Fruit fly (Drosophila melanogaster) whole organism, embryonic: ENCODE data around the gene Osi21.
A peak's percentile ranks its signal among the peaks of the same experiment; 100 is the strongest.

ENCODE experiments used
- Ada2b ChIP-seq: fragments of 200-800 bp; sonication (Bioruptor generic); IDR thresholded peaks from 2 replicates; pipeline ENCODE4 v1.3.6; 2022; ENCODE audit warnings: missing biosample characterization, missing genetic modification characterization
- Atf-2 ChIP-seq: fragments of 200-800 bp; sonication (Bioruptor generic); optimal IDR thresholded peaks from 2 replicates; lab custom pipeline; 2016; ENCODE audit warnings: missing biosample characterization, missing genetic modification characterization
- B-H2 ChIP-seq: fragments of 200-800 bp; sonication (Bioruptor generic); optimal IDR thresholded peaks from 2 replicates; lab custom pipeline; 2018; ENCODE audit warnings: missing biosample characterization, mild to moderate bottlenecking, missing genetic modification characterization
- BEAF-32 ChIP-seq: fragments of 200-800 bp; sonication (Bioruptor generic); optimal IDR thresholded peaks from 3 replicates; lab custom pipeline; 2017; ENCODE audit warnings: missing biosample characterization, missing genetic modification characterization, mild to moderate bottlenecking, moderate library complexity, missing genetic modification reagents
- C15 ChIP-seq: fragments of 200-800 bp; sonication (Bioruptor generic); IDR thresholded peaks from 3 replicates; pipeline ENCODE4 v1.3.6; 2022; ENCODE audit warnings: missing biosample characterization, missing genetic modification characterization
- CG10565 ChIP-seq: fragments of 200-800 bp; sonication (Bioruptor generic); optimal IDR thresholded peaks from 3 replicates; lab custom pipeline; 2016; ENCODE audit warnings: missing biosample characterization, mild to moderate bottlenecking, missing genetic modification characterization
- CG10654 ChIP-seq: fragments of 200-800 bp; sonication (Bioruptor generic); optimal IDR thresholded peaks from 2 replicates; lab custom pipeline; 2016; ENCODE audit warnings: missing biosample characterization, missing genetic modification characterization
- CG11093 ChIP-seq: fragments of 200-800 bp; sonication (Bioruptor generic); IDR thresholded peaks from 3 replicates; pipeline ENCODE4 v1.3.6; 2022; ENCODE audit warnings: missing biosample characterization, missing genetic modification characterization
- CG11456 ChIP-seq: fragments of 200-800 bp; sonication (Bioruptor generic); IDR thresholded peaks from 3 replicates; pipeline ENCODE4 v1.3.6; 2022; ENCODE audit warnings: missing biosample characterization, missing genetic modification characterization
- CG14667 ChIP-seq: fragments of 200-800 bp; sonication (Bioruptor generic); IDR thresholded peaks from 2 replicates; pipeline ENCODE4 v1.3.6; 2022; ENCODE audit warnings: missing biosample characterization, missing genetic modification characterization
- CG14860 ChIP-seq: fragments of 200-800 bp; sonication (Bioruptor generic); IDR thresholded peaks from 3 replicates; pipeline ENCODE4 v1.3.6; 2022; ENCODE audit warnings: missing biosample characterization, missing genetic modification characterization; ENCODE audit not compliant: partially characterized antibody
- CG17361 ChIP-seq: fragments of 200-800 bp; sonication (Bioruptor generic); IDR thresholded peaks from 3 replicates; pipeline ENCODE4 v1.3.6; 2022; ENCODE audit warnings: missing biosample characterization, missing genetic modification characterization
- CG18619 ChIP-seq: fragments of 200-800 bp; sonication (Bioruptor generic); optimal IDR thresholded peaks from 3 replicates; lab custom pipeline; 2017; ENCODE audit warnings: missing biosample characterization, mild to moderate bottlenecking, missing genetic modification characterization
- CG31224 ChIP-seq: fragments of 200-800 bp; sonication (Bioruptor generic); IDR thresholded peaks from 2 replicates; pipeline ENCODE4 v1.3.6; 2022; ENCODE audit warnings: missing biosample characterization, missing genetic modification characterization
- CG42726 ChIP-seq: fragments of 200-800 bp; sonication (Bioruptor generic); IDR thresholded peaks from 2 replicates; pipeline ENCODE4 v1.3.6; 2022; ENCODE audit warnings: missing biosample characterization, missing genetic modification characterization; ENCODE audit not compliant: partially characterized antibody
- CG6765 ChIP-seq: fragments of 200-800 bp; sonication (Bioruptor generic); optimal IDR thresholded peaks from 3 replicates; lab custom pipeline; 2017; ENCODE audit warnings: missing biosample characterization, mild to moderate bottlenecking, missing genetic modification characterization
- CG9727 ChIP-seq: fragments of 200-800 bp; sonication (Bioruptor generic); optimal IDR thresholded peaks from 3 replicates; lab custom pipeline; 2017; ENCODE audit warnings: missing biosample characterization, mild to moderate bottlenecking, missing genetic modification characterization
- CG9817 ChIP-seq: fragments of 200-800 bp; sonication (Bioruptor generic); optimal IDR thresholded peaks from 2 replicates; lab custom pipeline; 2018; ENCODE audit warnings: missing biosample characterization, mild to moderate bottlenecking, missing genetic modification characterization, moderate library complexity
- Dek ChIP-seq: fragments of 200-800 bp; sonication (Bioruptor generic); optimal IDR thresholded peaks from 3 replicates; lab custom pipeline; 2019; ENCODE audit warnings: missing biosample characterization, mild to moderate bottlenecking, missing genetic modification characterization, moderate library complexity
- Dip3 ChIP-seq: fragments of 200-800 bp; sonication (Bioruptor generic); optimal IDR thresholded peaks from 3 replicates; lab custom pipeline; 2016; ENCODE audit warnings: missing biosample characterization, missing genetic modification characterization
- Doc2 ChIP-seq: fragments of 200-800 bp; sonication (Bioruptor generic); IDR thresholded peaks from 2 replicates; pipeline ENCODE4 v1.3.6; 2022; ENCODE audit warnings: missing biosample characterization, missing genetic modification characterization
- Doc3 ChIP-seq: fragments of 200-800 bp; sonication (Bioruptor generic); IDR thresholded peaks from 3 replicates; pipeline ENCODE4 v1.3.6; 2022; ENCODE audit warnings: missing biosample characterization, missing genetic modification characterization; ENCODE audit not compliant: partially characterized antibody
- ERR ChIP-seq: fragments of 200-800 bp; sonication (Bioruptor generic); optimal IDR thresholded peaks from 2 replicates; lab custom pipeline; 2016; ENCODE audit warnings: missing biosample characterization, missing genetic modification characterization
- H15 ChIP-seq: fragments of 200-800 bp; sonication (Bioruptor generic); IDR thresholded peaks from 3 replicates; pipeline ENCODE4 v1.3.6; 2022; ENCODE audit warnings: missing biosample characterization, missing genetic modification characterization
- Lhr ChIP-seq: fragments of 200-800 bp; sonication (Bioruptor generic); optimal IDR thresholded peaks from 3 replicates; lab custom pipeline; 2017; ENCODE audit warnings: mild to moderate bottlenecking, missing biosample characterization, missing genetic modification reagents, missing genetic modification characterization
- Opbp ChIP-seq: fragments of 200-800 bp; sonication (Bioruptor generic); IDR thresholded peaks from 3 replicates; pipeline ENCODE4 v1.3.6; 2022; ENCODE audit warnings: missing biosample characterization, missing genetic modification characterization; ENCODE audit not compliant: partially characterized antibody
- Sin3A ChIP-seq: fragments of >200 bp; optimal IDR thresholded peaks from 2 replicates; lab custom pipeline; 2018
- Spps ChIP-seq: fragments of 200-800 bp; sonication (Bioruptor generic); optimal IDR thresholded peaks from 2 replicates; lab custom pipeline; 2018; ENCODE audit warnings: missing biosample characterization, mild to moderate bottlenecking, missing genetic modification characterization
- Sry-δ ChIP-seq: fragments of 200-800 bp; sonication (Bioruptor generic); optimal IDR thresholded peaks from 2 replicates; lab custom pipeline; 2016; ENCODE audit warnings: missing biosample characterization, missing genetic modification characterization
- YL-1 ChIP-seq: fragments of 200-800 bp; sonication (Bioruptor generic); optimal IDR thresholded peaks from 3 replicates; lab custom pipeline; 2017; ENCODE audit warnings: missing biosample characterization, mild to moderate bottlenecking, missing genetic modification characterization
- abd-A ChIP-seq: fragments of 200-800 bp; sonication (Bioruptor generic); optimal IDR thresholded peaks from 3 replicates; lab custom pipeline; 2019; ENCODE audit warnings: missing biosample characterization, mild to moderate bottlenecking, missing genetic modification characterization, moderate library complexity
- ac ChIP-seq: fragments of 200-800 bp; sonication (Bioruptor generic); optimal IDR thresholded peaks from 3 replicates; lab custom pipeline; 2017; ENCODE audit warnings: missing biosample characterization, mild to moderate bottlenecking, missing genetic modification characterization
- aop ChIP-seq: fragments of 200-800 bp; sonication (Bioruptor generic); IDR thresholded peaks from 2 replicates; pipeline ENCODE4 v1.3.6; 2022; ENCODE audit warnings: missing biosample characterization, missing genetic modification characterization
- bab2 ChIP-seq: fragments of 200-800 bp; sonication (Bioruptor generic); optimal IDR thresholded peaks from 2 replicates; lab custom pipeline; 2016; ENCODE audit warnings: missing biosample characterization, missing genetic modification characterization
- croc ChIP-seq: fragments of 200-800 bp; sonication (Bioruptor generic); conservative IDR thresholded peaks from 3 replicates; pipeline ENCODE4 v1.3.6; 2022; ENCODE audit warnings: missing biosample characterization, missing genetic modification characterization
- dimm ChIP-seq: fragments of 200-800 bp; sonication (Bioruptor generic); IDR thresholded peaks from 2 replicates; pipeline ENCODE4 v1.3.6; 2022; ENCODE audit warnings: missing biosample characterization, missing genetic modification characterization
- dpn ChIP-seq, 2 experiments: fragments of 200-800 bp; sonication (Bioruptor generic); optimal IDR thresholded peaks; 3 replicates each; lab custom pipeline; 2016; ENCODE audit warnings: missing biosample characterization in 2 of 2, missing genetic modification characterization in 2 of 2
- fru ChIP-seq: fragments of >200 bp; optimal IDR thresholded peaks from 2 replicates; lab custom pipeline; 2017
- ham ChIP-seq: fragments of 200-800 bp; sonication (Bioruptor generic); IDR thresholded peaks from 2 replicates; pipeline ENCODE4 v1.3.6; 2022; ENCODE audit warnings: missing biosample characterization, missing genetic modification characterization
- hth ChIP-seq: fragments of >200 bp; optimal IDR thresholded peaks from 2 replicates; lab custom pipeline; 2017; ENCODE audit warnings: inconsistent platforms
- inv ChIP-seq: fragments of 200-800 bp; sonication (Bioruptor generic); IDR thresholded peaks from 2 replicates; pipeline ENCODE4 v1.3.6; 2022; ENCODE audit warnings: missing biosample characterization, missing genetic modification characterization; ENCODE audit not compliant: partially characterized antibody
- kah ChIP-seq: fragments of 200-800 bp; sonication (Bioruptor generic); optimal IDR thresholded peaks from 2 replicates; lab custom pipeline; 2018; ENCODE audit warnings: missing biosample characterization, mild to moderate bottlenecking, missing genetic modification characterization
- oc ChIP-seq: fragments of 200-800 bp; sonication (Bioruptor generic); optimal IDR thresholded peaks from 2 replicates; lab custom pipeline; 2018; ENCODE audit warnings: missing biosample characterization, mild to moderate bottlenecking, missing genetic modification characterization, moderate library complexity
- pros ChIP-seq: fragments of 200-800 bp; sonication (Bioruptor generic); optimal IDR thresholded peaks from 3 replicates; lab custom pipeline; 2019; ENCODE audit warnings: missing biosample characterization, mild to moderate bottlenecking, missing genetic modification characterization, moderate library complexity
- sima ChIP-seq: fragments of 200-800 bp; sonication (Bioruptor generic); optimal IDR thresholded peaks from 2 replicates; lab custom pipeline; 2016; ENCODE audit warnings: missing biosample characterization, missing genetic modification characterization
- slbo ChIP-seq: fragments of 200-800 bp; sonication (Bioruptor generic); IDR thresholded peaks from 2 replicates; pipeline ENCODE4 v1.3.6; 2022; ENCODE audit warnings: missing biosample characterization, missing genetic modification characterization
- tap ChIP-seq: fragments of 200-800 bp; optimal IDR thresholded peaks from 3 replicates; lab custom pipeline; 2019; ENCODE audit warnings: missing biosample characterization, mild to moderate bottlenecking, missing genetic modification characterization, moderate library complexity
- tgo ChIP-seq: fragments of 200-800 bp; sonication (Bioruptor generic); IDR thresholded peaks from 3 replicates; pipeline ENCODE4 v1.3.6; 2022; ENCODE audit warnings: missing biosample characterization, missing genetic modification characterization
- tna ChIP-seq: fragments of 200-800 bp; sonication (Bioruptor generic); IDR thresholded peaks from 2 replicates; pipeline ENCODE4 v1.3.6; 2022; ENCODE audit warnings: missing biosample characterization, missing genetic modification characterization; ENCODE audit not compliant: partially characterized antibody
- trh ChIP-seq: fragments of 200-800 bp; sonication (Bioruptor generic); optimal IDR thresholded peaks from 2 replicates; lab custom pipeline; 2016; ENCODE audit warnings: missing biosample characterization, missing genetic modification characterization
- usp ChIP-seq: fragments of >200 bp; optimal IDR thresholded peaks from 2 replicates; lab custom pipeline; 2017; ENCODE audit warnings: missing biosample characterization, missing genetic modification characterization

Gene Osi21

dm6 chr2L:11268933-11269631 is 16.4 kb downstream of the Osi21 start, which contains the start of gene cmet (continued):
- TF ChIP-seq ac (GFP tag; lab: Kevin White, UChicago) (no peak), CG9727 (GFP tag; lab: Kevin White, UChicago) (peak; percentile 50), CG10654 (GFP tag; lab: Kevin White, UChicago) (peak; percentile 25), Sry-δ (GFP tag; lab: Kevin White, UChicago) (peak; percentile 94), croc (GFP tag; lab: Robert Waterston, UW) (no peak), CG14667 (GFP tag; lab: Robert Waterston, UW) (no peak), CG10565 (GFP tag; lab: Kevin White, UChicago) (no peak), tna (peak; percentile 98), sima (GFP tag; lab: Kevin White, UChicago) (no peak), Ada2b (GFP tag; lab: Robert Waterston, UW) (peak; percentile 23; the same call in 1 of the 2 replicates), B-H2 (peak; percentile 12), aop (GFP tag; lab: Robert Waterston, UW) (no peak), usp (GFP tag; lab: Kevin White, UChicago) (no peak), Dek (tag; lab: Kevin White, UChicago) (peak; percentile 18), CG6765 (GFP tag; lab: Kevin White, UChicago) (no peak), dpn (GFP tag; optimal IDR thresholded peaks at IDR 0.05; lab: Kevin White, UChicago) (peak; percentile 53 to 62), YL-1 (GFP tag; lab: Kevin White, UChicago) (no peak), Sin3A (lab: Kevin White, UChicago) (no peak), Lhr (GFP tag; lab: Kevin White, UChicago) (peak; percentile 9), CG9817 (tag; lab: Kevin White, UChicago) (peak; percentile 72), inv (GFP tag; lab: Robert Waterston, UW) (peak; percentile 83), trh (GFP tag; lab: Kevin White, UChicago) (no peak), abd-A (tag; lab: Kevin White, UChicago) (no peak), oc (no peak), Opbp (GFP tag; lab: Robert Waterston, UW) (peak; percentile 94), CG17361 (GFP tag; lab: Robert Waterston, UW) (peak; percentile 59), BEAF-32 (GFP tag; lab: Kevin White, UChicago) (peak; percentile 81), Dip3 (GFP tag; lab: Kevin White, UChicago) (peak; percentile 39), dimm (GFP tag; lab: Robert Waterston, UW) (no peak), fru (lab: Kevin White, UChicago) (no peak), hth (lab: Kevin White, UChicago) (no peak), pros (no peak), CG18619 (GFP tag; lab: Kevin White, UChicago) (peak; percentile 45), CG14860 (GFP tag; lab: Robert Waterston, UW) (peak; percentile 94), CG31224 (GFP tag; lab: Robert Waterston, UW) (0 out of 2 replicates have a peak, but pooled peaks have one; percentile 30), tap (no peak), Doc3 (GFP tag; lab: Robert Waterston, UW) (peak; percentile 63), H15 (GFP tag; lab: Robert Waterston, UW) (peak; percentile 28; the same call in 1 of the 3 replicates), CG11456 (GFP tag; lab: Robert Waterston, UW) (peak; percentile 62), tgo (no peak), Doc2 (GFP tag; lab: Robert Waterston, UW) (no peak), ERR (GFP tag; lab: Kevin White, UChicago) (no peak), CG11093 (GFP tag; lab: Robert Waterston, UW) (no peak), C15 (GFP tag; lab: Robert Waterston, UW) (no peak), ham (no peak), kah (no peak), CG42726 (GFP tag; lab: Robert Waterston, UW) (peak; percentile 79), bab2 (GFP tag; lab: Kevin White, UChicago) (peak; percentile 45), slbo (GFP tag; lab: Robert Waterston, UW) (peak; percentile 81), Spps (tag; lab: Kevin White, UChicago) (no peak), Atf-2 (GFP tag; lab: Kevin White, UChicago) (peak; percentile 44)
